Fruit fly (Drosophila melanogaster) S2 (cell line): ENCODE measurements around the gene PK1-R.

ENCODE experiments used
- CG8478 ChIP-seq: fragments of >200 bp; optimal IDR thresholded peaks from 2 replicates; lab custom pipeline; 2018
- CTCF ChIP-seq, 2 experiments: fragments of >200 bp; optimal IDR thresholded peaks; 2 replicates each; lab custom pipeline; 2018

dm6 chr3R:14060399-14060798 lies 42.5 kb downstream of the PK1-R start:
- TF ChIP-seq CG8478 (lab: Kevin White, UChicago), result no peak
- TF ChIP-seq CTCF (optimal IDR thresholded peaks at IDR 0.05; lab: Kevin White, UChicago), result no peak
